Worm (Caenorhabditis elegans): ENCODE data around the gene haao-1.
A peak's percentile ranks its signal among the peaks of the same experiment; 100 is the strongest.

The haao-1 gene

ce11 chrV:9471675-9472074, 33.0 kb upstream of the haao-1 start, which contains the start of gene flp-6:
Gene flp-6, plus strand, starts transcription at chrV:9471975.
- no peak for TF ChIP-seq ets-5 (GFP tag; IDR thresholded peaks at IDR 0.05)
- no peak for TF ChIP-seq lin-35 (GFP tag; optimal IDR thresholded peaks at IDR 0.05)

- TF ChIP-seq nhr-47 (tag; optimal IDR thresholded peaks at IDR 0.05): peak; percentile 60
- TF ChIP-seq F16B12.6 (tag; optimal IDR thresholded peaks at IDR 0.05): no peak
- no peak for TF ChIP-seq ceh-8 (GFP tag; optimal IDR thresholded peaks at IDR 0.05)
- TF ChIP-seq ceh-88 (GFP tag; IDR thresholded peaks at IDR 0.05): no peak
- no peak for TF ChIP-seq hlh-4 (tag; optimal IDR thresholded peaks at IDR 0.05)
- peak; percentile 19 for TF ChIP-seq sox-4 (tag; optimal IDR thresholded peaks at IDR 0.05)
- no peak for TF ChIP-seq efl-3 (GFP tag; optimal IDR thresholded peaks at IDR 0.05)
- TF ChIP-seq snpc-4 (tag; optimal IDR thresholded peaks at IDR 0.05): no peak
- no peak for TF ChIP-seq hlh-17 (GFP tag; optimal IDR thresholded peaks at IDR 0.05; ENCODE audit: borderline replicate concordance)
- TF ChIP-seq fkh-8 (tag; optimal IDR thresholded peaks at IDR 0.05): peak; percentile 24
- no peak for TF ChIP-seq skn-1 (tag; optimal IDR thresholded peaks at IDR 0.05)
- no peak for TF ChIP-seq mdl-1 (tag; optimal IDR thresholded peaks at IDR 0.05)
- TF ChIP-seq Y116A8C.19 (tag; optimal IDR thresholded peaks at IDR 0.05; ENCODE audit: borderline replicate concordance): no peak
- no peak for TF ChIP-seq lin-14 (GFP tag; optimal IDR thresholded peaks at IDR 0.05)
- peak; percentile 55 for TF ChIP-seq pax-3 (tag; optimal IDR thresholded peaks at IDR 0.05)
- peak; percentile 66 for TF ChIP-seq dsc-1 (tag; optimal IDR thresholded peaks at IDR 0.05)
- TF ChIP-seq egl-27 (tag; optimal IDR thresholded peaks at IDR 0.05): no peak
- no peak for TF ChIP-seq pag-3 (tag; optimal IDR thresholded peaks at IDR 0.05; ENCODE audit: borderline replicate concordance, insufficient read depth)
- peak; percentile 18 for TF ChIP-seq blmp-1 (tag; optimal IDR thresholded peaks at IDR 0.05)
- TF ChIP-seq sptf-1 (tag; optimal IDR thresholded peaks at IDR 0.05): no peak
Measured at ce11 chrV:9473924-9474323, 30.8 kb upstream of the haao-1 start.

ce11 chrV:9477863-9478262, 26.8 kb upstream of the haao-1 start, which contains the start of gene nas-3:
Gene nas-3, plus strand, starts transcription at chrV:9478163.
- TF ChIP-seq ceh-8 (GFP tag; optimal IDR thresholded peaks at IDR 0.05) (no peak), rnt-1 (tag; optimal IDR thresholded peaks at IDR 0.05) (no peak), mep-1 (tag; optimal IDR thresholded peaks at IDR 0.05) (no peak), dpl-1 (GFP tag; optimal IDR thresholded peaks at IDR 0.05) (no peak), tlp-1 (tag; optimal IDR thresholded peaks at IDR 0.05) (no peak), ceh-82 (tag; optimal IDR thresholded peaks at IDR 0.05) (no peak), fkh-8 (tag; optimal IDR thresholded peaks at IDR 0.05) (no peak), hlh-4 (tag; optimal IDR thresholded peaks at IDR 0.05) (no peak), hpl-2 (GFP tag; optimal IDR thresholded peaks at IDR 0.05) (no peak), unc-130 (tag; optimal IDR thresholded peaks at IDR 0.05) (no peak), egl-27 (tag; optimal IDR thresholded peaks at IDR 0.05) (no peak), mdl-1 (tag; optimal IDR thresholded peaks at IDR 0.05) (no peak), ztf-11 (tag; optimal IDR thresholded peaks at IDR 0.05) (no peak)

DNA sequence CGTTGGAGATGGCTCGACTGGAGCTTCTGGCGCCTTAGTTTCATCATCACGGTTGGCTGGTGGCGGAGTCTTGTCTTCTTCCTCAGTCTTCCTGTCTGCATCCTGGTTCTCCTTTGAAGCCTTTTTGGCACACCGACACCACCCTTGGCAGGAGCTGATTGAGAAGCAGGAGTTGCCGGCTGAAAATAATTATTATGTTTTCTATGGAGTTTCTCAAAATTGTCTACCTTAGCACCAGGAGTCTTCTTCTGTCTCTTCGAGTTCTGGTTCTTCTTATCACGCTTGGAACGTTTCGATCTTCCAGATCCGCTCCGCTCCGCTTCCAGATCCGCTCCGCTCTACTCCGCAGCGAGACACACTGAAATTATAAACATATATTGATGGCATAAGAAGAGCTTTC, 24.1 kb upstream of the haao-1 start, which contains the start of gene K06A4.6:
Gene K06A4.6, minus strand, starts transcription at position 101 of the 400 bp plus-strand sequence.
- TF ChIP-seq mef-2 (tag; optimal IDR thresholded peaks at IDR 0.05) (no peak), fkh-8 (tag; optimal IDR thresholded peaks at IDR 0.05) (no peak), dpl-1 (GFP tag; optimal IDR thresholded peaks at IDR 0.05) (no peak), aha-1 (tag; optimal IDR thresholded peaks at IDR 0.05) (no peak), dsc-1 (tag; optimal IDR thresholded peaks at IDR 0.05) (no peak), sup-37 (GFP tag; optimal IDR thresholded peaks at IDR 0.05) (no peak), ces-1 (GFP tag; optimal IDR thresholded peaks at IDR 0.05) (no peak), ztf-11 (tag; optimal IDR thresholded peaks at IDR 0.05) (no peak), nhr-28 (tag; optimal IDR thresholded peaks at IDR 0.05) (no peak), isw-1 (GFP tag; IDR thresholded peaks at IDR 0.05) (no peak), lin-39 (tag; optimal IDR thresholded peaks at IDR 0.05) (no peak), mdl-1 (tag; optimal IDR thresholded peaks at IDR 0.05) (no peak), ceh-63 (GFP tag; optimal IDR thresholded peaks at IDR 0.05) (no peak), Y116A8C.19 (tag; optimal IDR thresholded peaks at IDR 0.05; ENCODE audit: borderline replicate concordance) (no peak), unc-86 (tag; optimal IDR thresholded peaks at IDR 0.05) (no peak)

Measured in whole organism, L1 larva.